Fruit fly (Drosophila melanogaster) whole organism, embryonic: ENCODE results near the gene aru.

Experiments
- Atf-2 ChIP-seq: fragments of 200-800 bp; sonication (Bioruptor generic); optimal IDR thresholded peaks from 2 replicates; lab custom pipeline; 2016; ENCODE audit warnings: missing biosample characterization, missing genetic modification characterization
- CG10654 ChIP-seq: fragments of 200-800 bp; sonication (Bioruptor generic); optimal IDR thresholded peaks from 2 replicates; lab custom pipeline; 2016; ENCODE audit warnings: missing biosample characterization, missing genetic modification characterization
- CG12071 ChIP-seq: fragments of 200-800 bp; sonication (Bioruptor generic); optimal IDR thresholded peaks from 3 replicates; lab custom pipeline; 2018; ENCODE audit warnings: missing biosample characterization, mild to moderate bottlenecking, missing genetic modification characterization
- CG14050 ChIP-seq: fragments of 200-800 bp; sonication (Bioruptor generic); IDR thresholded peaks from 3 replicates; pipeline ENCODE4 v1.3.6; 2022; ENCODE audit warnings: missing biosample characterization, missing genetic modification characterization
- CG15073 ChIP-seq: fragments of 200-800 bp; sonication (Bioruptor generic); optimal IDR thresholded peaks from 2 replicates; lab custom pipeline; 2016; ENCODE audit warnings: missing biosample characterization, missing genetic modification characterization
- CG17328 ChIP-seq: fragments of 200-800 bp; sonication (Bioruptor generic); IDR thresholded peaks from 2 replicates; pipeline ENCODE4 v1.3.6; 2022; ENCODE audit warnings: missing biosample characterization, missing genetic modification characterization
- CG17361 ChIP-seq: fragments of 200-800 bp; sonication (Bioruptor generic); IDR thresholded peaks from 3 replicates; pipeline ENCODE4 v1.3.6; 2022; ENCODE audit warnings: missing biosample characterization, missing genetic modification characterization
- CG17385 ChIP-seq: fragments of 200-800 bp; sonication (Bioruptor generic); optimal IDR thresholded peaks from 3 replicates; lab custom pipeline; 2018; ENCODE audit warnings: missing biosample characterization, mild to moderate bottlenecking, missing genetic modification characterization
- CG17612 ChIP-seq: fragments of 200-800 bp; sonication (Bioruptor generic); IDR thresholded peaks from 2 replicates; pipeline ENCODE4 v1.3.6; 2022; ENCODE audit warnings: missing biosample characterization, missing genetic modification characterization
- CG32772 ChIP-seq: fragments of 200-800 bp; sonication (Bioruptor generic); IDR thresholded peaks from 2 replicates; pipeline ENCODE4 v1.3.6; 2022; ENCODE audit warnings: missing biosample characterization, missing genetic modification characterization
- CG33557 ChIP-seq: fragments of 200-800 bp; sonication (Bioruptor generic); optimal IDR thresholded peaks from 2 replicates; lab custom pipeline; 2019; ENCODE audit warnings: missing biosample characterization, mild to moderate bottlenecking, missing genetic modification characterization, moderate library complexity
- CG42726 ChIP-seq: fragments of 200-800 bp; sonication (Bioruptor generic); IDR thresholded peaks from 2 replicates; pipeline ENCODE4 v1.3.6; 2022; ENCODE audit warnings: missing biosample characterization, missing genetic modification characterization; ENCODE audit not compliant: partially characterized antibody
- CG4854 ChIP-seq: fragments of 200-800 bp; sonication (Bioruptor generic); optimal IDR thresholded peaks from 2 replicates; lab custom pipeline; 2016; ENCODE audit warnings: missing biosample characterization, missing genetic modification characterization, inconsistent platforms
- CG6254 ChIP-seq: fragments of 200-800 bp; sonication (Bioruptor generic); optimal IDR thresholded peaks from 3 replicates; lab custom pipeline; 2017; ENCODE audit warnings: mild to moderate bottlenecking, missing biosample characterization, missing genetic modification reagents, missing genetic modification characterization
- CG6272 ChIP-seq: fragments of 200-800 bp; sonication (Bioruptor generic); IDR thresholded peaks from 2 replicates; pipeline ENCODE4 v1.3.6; 2022; ENCODE audit warnings: missing biosample characterization, missing genetic modification characterization
- CG6683 ChIP-seq: fragments of 200-800 bp; sonication (Bioruptor generic); optimal IDR thresholded peaks from 2 replicates; lab custom pipeline; 2017; ENCODE audit warnings: missing biosample characterization, mild to moderate bottlenecking, missing genetic modification characterization, missing genetic modification reagents
- CG7839 ChIP-seq: fragments of 200-800 bp; sonication (Bioruptor generic); optimal IDR thresholded peaks from 3 replicates; lab custom pipeline; 2018; ENCODE audit warnings: missing biosample characterization, mild to moderate bottlenecking, missing genetic modification characterization, moderate library complexity
- CG9609 ChIP-seq: fragments of 200-800 bp; sonication (Bioruptor generic); optimal IDR thresholded peaks from 3 replicates; lab custom pipeline; 2016; ENCODE audit warnings: missing biosample characterization, missing genetic modification characterization
- CG9876 ChIP-seq: fragments of 200-800 bp; sonication (Bioruptor generic); optimal IDR thresholded peaks from 2 replicates; lab custom pipeline; 2016; ENCODE audit warnings: missing biosample characterization, missing genetic modification characterization
- Dfd ChIP-seq, 2 experiments: fragments of >200 bp; optimal IDR thresholded peaks; 2 replicates each; lab custom pipeline; 2017; ENCODE audit warnings: missing biosample characterization in 2 of 2, missing genetic modification characterization in 2 of 2
- Dref ChIP-seq: fragments of 200-800 bp; sonication (Bioruptor generic); IDR thresholded peaks from 2 replicates; pipeline ENCODE4 v1.3.6; 2022; ENCODE audit warnings: missing biosample characterization, missing genetic modification characterization
- Fer1 ChIP-seq: fragments of 200-800 bp; sonication (Bioruptor generic); optimal IDR thresholded peaks from 2 replicates; lab custom pipeline; 2017; ENCODE audit warnings: missing biosample characterization, mild to moderate bottlenecking, missing genetic modification characterization
- Fer2 ChIP-seq: fragments of 200-800 bp; sonication (Bioruptor generic); optimal IDR thresholded peaks from 2 replicates; lab custom pipeline; 2018; ENCODE audit warnings: missing biosample characterization, mild to moderate bottlenecking, missing genetic modification characterization, moderate library complexity
- Hand ChIP-seq: fragments of 200-800 bp; sonication (Bioruptor generic); optimal IDR thresholded peaks from 2 replicates; lab custom pipeline; 2017; ENCODE audit warnings: mild to moderate bottlenecking, missing biosample characterization, missing genetic modification reagents, missing genetic modification characterization
- Hmx ChIP-seq: fragments of 200-800 bp; sonication (Bioruptor generic); optimal IDR thresholded peaks from 2 replicates; lab custom pipeline; 2016; ENCODE audit warnings: missing biosample characterization, missing genetic modification characterization
- Kr ChIP-seq: fragments of 200-800 bp; sonication (Bioruptor generic); optimal IDR thresholded peaks from 2 replicates; lab custom pipeline; 2017; ENCODE audit warnings: missing biosample characterization, mild to moderate bottlenecking, missing genetic modification characterization
- Max ChIP-seq: fragments of 200-800 bp; sonication (Bioruptor generic); optimal IDR thresholded peaks from 2 replicates; lab custom pipeline; 2016; ENCODE audit warnings: missing biosample characterization, mild to moderate bottlenecking, missing genetic modification characterization
- Nf-YC ChIP-seq: fragments of 200-800 bp; optimal IDR thresholded peaks from 3 replicates; lab custom pipeline; 2019; ENCODE audit warnings: missing biosample characterization, mild to moderate bottlenecking, missing genetic modification characterization, moderate library complexity
- Sox102F ChIP-seq: fragments of 200-800 bp; sonication (Bioruptor generic); optimal IDR thresholded peaks from 2 replicates; lab custom pipeline; 2018; ENCODE audit warnings: missing biosample characterization, mild to moderate bottlenecking, missing genetic modification characterization, moderate library complexity
- Usf ChIP-seq: fragments of 200-800 bp; sonication (Bioruptor generic); optimal IDR thresholded peaks from 2 replicates; lab custom pipeline; 2017; ENCODE audit warnings: missing genotype, missing biosample characterization, missing genetic modification characterization
- ara ChIP-seq: fragments of 200-800 bp; sonication (Bioruptor generic); IDR thresholded peaks from 2 replicates; pipeline ENCODE4 v1.3.6; 2022; ENCODE audit warnings: missing biosample characterization, missing genetic modification characterization
- ci ChIP-seq: fragments of 200-800 bp; sonication (Bioruptor generic); IDR thresholded peaks from 3 replicates; pipeline ENCODE4 v1.3.6; 2022; ENCODE audit warnings: missing biosample characterization, missing genetic modification characterization
- fd3F ChIP-seq: fragments of 200-800 bp; sonication (Bioruptor generic); optimal IDR thresholded peaks from 2 replicates; lab custom pipeline; 2018; ENCODE audit warnings: missing biosample characterization, mild to moderate bottlenecking, missing genetic modification characterization, moderate library complexity
- hkb ChIP-seq, 2 experiments: fragments of 200-800 bp in 1 of 2; fragments of >200 bp in 1 of 2; sonication (Bioruptor generic) in 1 of 2; IDR thresholded peaks in 1 of 2; optimal IDR thresholded peaks in 1 of 2; 2 replicates each; pipeline versions ENCODE4 v1.3.6 to Lab custom; 2017 to 2022; ENCODE audit warnings: missing biosample characterization in 1 of 2, missing genetic modification characterization in 1 of 2
- jumu ChIP-seq: fragments of 200-800 bp; sonication (Bioruptor generic); optimal IDR thresholded peaks from 3 replicates; lab custom pipeline; 2016; ENCODE audit warnings: missing biosample characterization, missing genetic modification characterization
- pfk ChIP-seq: fragments of 200-800 bp; sonication (Bioruptor generic); optimal IDR thresholded peaks from 2 replicates; lab custom pipeline; 2018; ENCODE audit warnings: missing biosample characterization, mild to moderate bottlenecking, missing genetic modification characterization, moderate library complexity
- sqz ChIP-seq: fragments of 200-800 bp; sonication (Bioruptor generic); optimal IDR thresholded peaks from 3 replicates; lab custom pipeline; 2018; ENCODE audit warnings: missing biosample characterization, mild to moderate bottlenecking, missing genetic modification characterization
- stwl ChIP-seq: fragments of 200-800 bp; sonication (Bioruptor generic); optimal IDR thresholded peaks from 3 replicates; lab custom pipeline; 2018; ENCODE audit warnings: missing biosample characterization, mild to moderate bottlenecking, missing genetic modification characterization, moderate library complexity
- twi ChIP-seq: fragments of 200-800 bp; optimal IDR thresholded peaks from 2 replicates; lab custom pipeline; 2019; ENCODE audit warnings: missing biosample characterization, mild to moderate bottlenecking, missing genetic modification characterization, moderate library complexity

aru gene

dm6 chr2L:865851-866250 is 2.3 kb downstream of the aru start (continued):
- no peak for TF ChIP-seq CG42726 (GFP tag; lab: Robert Waterston, UW)
- peak; percentile 79 for TF ChIP-seq Nf-YC (tag; lab: Kevin White, UChicago)
- TF ChIP-seq Sox102F (GFP tag; lab: Kevin White, UChicago): peak; percentile 98
- peak; percentile 96 for TF ChIP-seq CG14050
- peak; percentile 98 for TF ChIP-seq ci (GFP tag; lab: Robert Waterston, UW)
- TF ChIP-seq Max (GFP tag; lab: Kevin White, UChicago): peak; percentile 96
- TF ChIP-seq Hmx (GFP tag; lab: Kevin White, UChicago): peak; percentile 92
- peak; percentile 87 for TF ChIP-seq Usf (GFP tag; lab: Kevin White, UChicago)
- peak; percentile 96 for TF ChIP-seq CG32772 (GFP tag; lab: Robert Waterston, UW)
- TF ChIP-seq CG12071 (GFP tag; lab: Kevin White, UChicago): peak; percentile 96
- TF ChIP-seq CG17361 (GFP tag; lab: Robert Waterston, UW): peak; percentile 96
- peak; percentile 94 for TF ChIP-seq Atf-2 (GFP tag; lab: Kevin White, UChicago)
- TF ChIP-seq CG4854 (GFP tag; lab: Kevin White, UChicago): peak; percentile 95
- peak; percentile 93 for TF ChIP-seq CG9609 (GFP tag; lab: Kevin White, UChicago)
- TF ChIP-seq CG15073: peak; percentile 78
- peak; percentile 89 for TF ChIP-seq Hand
- peak; percentile 97 for TF ChIP-seq ara (GFP tag; lab: Robert Waterston, UW)
- peak; percentile 95 for TF ChIP-seq jumu (GFP tag; lab: Kevin White, UChicago)
- TF ChIP-seq CG9876 (GFP tag; lab: Kevin White, UChicago): peak; percentile 86
- peak; percentile 97 for TF ChIP-seq CG7839
- TF ChIP-seq CG6272: peak; percentile 92
- peak; percentile 93 for TF ChIP-seq fd3F (GFP tag; lab: Kevin White, UChicago)
- peak; percentile 20 for TF ChIP-seq pfk
- TF ChIP-seq Fer2 (tag; lab: Kevin White, UChicago): peak; percentile 88
- TF ChIP-seq CG17328 (GFP tag; lab: Robert Waterston, UW): peak; percentile 97
- TF ChIP-seq CG17385 (GFP tag; lab: Kevin White, UChicago): peak; percentile 93
- peak; percentile 43 for TF ChIP-seq stwl (tag; lab: Kevin White, UChicago)
- peak in 1 of 2 experiments; percentile 4 for TF ChIP-seq Dfd (GFP tag; optimal IDR thresholded peaks at IDR 0.05; lab: Kevin White, UChicago)
- peak; percentile 92 for TF ChIP-seq CG6254 (GFP tag; lab: Kevin White, UChicago)
- peak; percentile 96 for TF ChIP-seq Fer1 (GFP tag; lab: Kevin White, UChicago)
- peak; percentile 91 for TF ChIP-seq CG17612 (GFP tag; lab: Robert Waterston, UW)
- peak; percentile 7 for TF ChIP-seq hkb (optimal IDR thresholded peaks at IDR 0.05; lab: Kevin White, UChicago)
- peak; percentile 97 for TF ChIP-seq hkb (GFP tag; IDR thresholded peaks at IDR 0.05; lab: Robert Waterston, UW)
- peak; percentile 88 for TF ChIP-seq twi (tag; lab: Kevin White, UChicago)
- peak; percentile 91 for TF ChIP-seq sqz (GFP tag; lab: Kevin White, UChicago)
- peak; percentile 94 for TF ChIP-seq CG10654 (GFP tag; lab: Kevin White, UChicago)
- peak; percentile 43 for TF ChIP-seq Kr (GFP tag; lab: Kevin White, UChicago)
- TF ChIP-seq, all 482 proteins: peak for 439

- TF ChIP-seq CG6683 (GFP tag; lab: Kevin White, UChicago): no peak
- no peak for TF ChIP-seq CG33557
- TF ChIP-seq Dref (GFP tag; lab: Robert Waterston, UW): no peak
- TF ChIP-seq Hand: no peak
Observed at dm6 chr2L:859897-860296, 8.3 kb downstream of the aru start, which contains the start of gene CG13950. CG13950 (plus strand) TSS chr2L:860197.
